Fruit fly (Drosophila melanogaster) whole organism, embryonic: ENCODE results near the gene CG31638.

Experiments used
- CG13123 ChIP-seq: fragments of 200-800 bp; sonication (Bioruptor generic); optimal IDR thresholded peaks from 2 replicates; lab custom pipeline; 2016; ENCODE audit warnings: missing biosample characterization, missing genetic modification characterization
- CG15696 ChIP-seq: fragments of 200-800 bp; sonication (Bioruptor generic); optimal IDR thresholded peaks from 2 replicates; lab custom pipeline; 2019; ENCODE audit warnings: missing biosample characterization, mild to moderate bottlenecking, missing genetic modification characterization, moderate library complexity
- CG7372 ChIP-seq: fragments of 200-800 bp; sonication (Bioruptor generic); IDR thresholded peaks from 2 replicates; pipeline ENCODE4 v1.3.6; 2022; ENCODE audit warnings: missing biosample characterization, missing genetic modification characterization
- CG9215 ChIP-seq: fragments of 200-800 bp; sonication (Bioruptor generic); IDR thresholded peaks from 2 replicates; pipeline ENCODE4 v1.3.6; 2022; ENCODE audit warnings: missing biosample characterization, missing genetic modification characterization
- Hr39 ChIP-seq: fragments of >200 bp; optimal IDR thresholded peaks from 2 replicates; lab custom pipeline; 2017
- jigr1 ChIP-seq: fragments of 200-800 bp; sonication (Bioruptor generic); IDR thresholded peaks from 3 replicates; pipeline ENCODE4 v1.3.6; 2022; ENCODE audit warnings: missing biosample characterization, missing genetic modification characterization
- nerfin-2 ChIP-seq: fragments of 200-800 bp; sonication (Bioruptor generic); IDR thresholded peaks from 2 replicates; pipeline ENCODE4 v1.3.6; 2022; ENCODE audit warnings: missing biosample characterization, missing genetic modification characterization; ENCODE audit not compliant: partially characterized antibody
- usp ChIP-seq: fragments of >200 bp; optimal IDR thresholded peaks from 2 replicates; lab custom pipeline; 2017; ENCODE audit warnings: missing biosample characterization, missing genetic modification characterization

DNA sequence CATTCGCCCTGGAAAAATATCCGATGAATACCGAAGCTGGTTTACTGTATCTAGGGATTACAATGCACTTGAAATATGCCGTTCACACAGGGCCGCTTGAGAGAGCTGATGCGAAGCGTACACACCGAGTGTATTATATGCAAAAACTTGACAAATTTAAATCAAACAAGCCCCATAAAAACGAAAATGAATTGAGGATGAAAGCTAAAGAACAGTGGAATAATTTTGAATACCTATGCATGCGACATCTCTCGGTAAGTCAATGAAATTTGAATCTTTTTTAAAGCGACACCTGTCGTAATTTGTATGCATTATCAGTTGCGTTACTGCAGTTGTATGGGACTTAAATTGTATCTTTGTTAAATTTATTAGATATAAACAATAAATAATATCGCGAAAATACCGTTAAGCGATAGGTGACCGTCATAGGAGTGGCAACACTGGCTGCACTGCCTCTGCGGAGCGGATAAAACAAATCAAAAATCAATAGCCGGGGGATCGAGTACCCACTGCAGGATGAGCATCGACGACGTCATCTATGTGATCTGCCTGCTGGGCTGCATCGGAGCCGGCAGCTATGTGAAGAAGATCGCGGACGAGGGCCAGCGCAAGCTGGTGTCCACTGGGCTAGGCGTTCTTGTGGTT lies 34.8 kb upstream of the CG31638 start, which contains the start of gene frj:
- TF ChIP-seq nerfin-2 (GFP tag; lab: Robert Waterston, UW) (0 out of 2 replicates have a peak, but pooled peaks have one; percentile 13), usp (GFP tag; lab: Kevin White, UChicago) (no peak), CG15696 (peak; percentile 58), CG9215 (peak; percentile 64), jigr1 (GFP tag; lab: Robert Waterston, UW) (0 out of 3 replicates have a peak, but pooled peaks have one; percentile 27), CG7372 (no peak), Hr39 (no peak), CG13123 (GFP tag; lab: Kevin White, UChicago) (peak; percentile 33)
